Worm (Caenorhabditis elegans): ENCODE data around the gene srh-223.

Gene srh-223

DNA sequence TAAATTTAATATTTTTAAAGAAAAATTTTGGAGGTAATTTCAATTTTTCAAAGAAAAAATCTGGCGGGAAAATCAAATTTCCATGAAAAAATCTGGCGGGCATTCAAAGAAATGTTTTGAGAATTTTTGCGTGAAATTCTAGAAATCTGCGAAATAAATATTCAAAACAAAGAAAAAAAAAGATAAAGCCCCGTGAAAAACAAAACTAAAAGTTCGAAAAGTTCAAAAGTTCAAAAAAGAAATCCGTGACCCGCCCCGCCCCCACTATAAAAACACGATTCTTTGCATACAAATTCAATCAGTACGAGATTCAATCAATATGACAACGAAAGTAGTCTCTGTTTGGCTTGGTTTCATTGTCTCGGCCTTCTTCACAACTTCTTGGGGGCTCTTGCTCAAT is 8.7 kb upstream of the srh-223 start, which contains the start of gene clec-79:
Gene clec-79 (plus strand): TSS at position 301 of the 400 bp plus-strand sequence.
- no peak for TF ChIP-seq mcd-1 (GFP tag; IDR thresholded peaks at IDR 0.05)
- TF ChIP-seq ekl-4 (GFP tag; IDR thresholded peaks at IDR 0.05): no peak
- TF ChIP-seq cebp-2 (GFP tag; IDR thresholded peaks at IDR 0.05): no peak
- TF ChIP-seq rpc-1 (optimal IDR thresholded peaks at IDR 0.05): no peak
- no peak for TF ChIP-seq rpc-1 (tag; optimal IDR thresholded peaks at IDR 0.05)
- no peak for TF ChIP-seq ceh-58 (GFP tag; IDR thresholded peaks at IDR 0.05)
- no peak for TF ChIP-seq nhr-27 (tag; optimal IDR thresholded peaks at IDR 0.05)
- TF ChIP-seq gei-17 (GFP tag; optimal IDR thresholded peaks at IDR 0.05): no peak

DNA sequence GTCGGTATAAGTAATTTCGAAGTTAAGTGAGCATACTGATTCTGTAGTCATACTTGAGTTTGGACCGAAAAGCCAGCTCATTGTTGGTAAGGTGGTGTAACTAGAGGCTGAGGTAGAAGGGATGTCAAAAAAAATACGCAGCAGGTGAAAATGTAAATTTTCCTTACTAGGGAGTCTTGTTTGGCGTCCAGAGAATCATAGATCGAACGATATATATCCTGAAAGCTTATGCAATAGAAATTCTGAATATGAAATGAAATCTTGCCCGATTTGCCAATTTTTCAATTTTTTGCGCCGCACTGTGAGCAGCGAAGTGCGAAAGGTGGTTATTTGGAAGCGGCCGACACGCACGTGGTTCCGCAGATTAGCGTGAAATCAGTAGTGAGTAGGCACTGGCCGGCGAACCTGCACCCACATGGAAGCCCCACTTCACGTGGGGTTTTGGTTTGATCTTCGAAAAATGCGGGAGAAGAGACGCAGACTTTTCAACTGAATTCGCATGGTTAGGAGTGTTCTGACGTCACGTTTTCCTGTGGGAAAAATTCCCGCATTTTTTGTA is 3.7 kb upstream of the srh-223 start, which contains the start of gene srh-220:
Gene srh-220 (minus strand): TSS at position 51 of the 559 bp plus-strand sequence.
- TF ChIP-seq ztf-3 (GFP tag; optimal IDR thresholded peaks at IDR 0.05) (no peak), F37B4.10 (GFP tag; IDR thresholded peaks at IDR 0.05) (0 out of 2 replicates have a peak, but pooled peaks have one; percentile 67)

DNA sequence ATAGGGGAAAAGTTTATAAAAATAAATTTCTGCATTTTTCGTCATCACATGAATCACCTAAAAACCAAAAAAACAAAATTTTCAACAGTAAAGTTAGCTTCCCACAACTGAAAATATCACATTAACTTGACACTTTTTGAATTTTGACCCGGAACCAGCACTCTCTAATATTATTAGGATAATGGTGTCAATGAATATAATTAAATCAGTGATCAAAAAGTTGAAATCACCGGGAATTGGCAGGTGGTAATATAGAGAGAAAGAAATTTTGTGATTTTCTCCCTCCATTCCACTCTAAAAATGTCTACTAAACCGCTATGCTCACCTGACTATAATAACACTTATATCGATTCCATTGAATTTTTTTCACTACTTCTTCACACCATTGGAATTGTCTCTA is 2.2 kb upstream of the srh-223 start, which contains the start of gene srh-222:
Gene srh-222 (plus strand): TSS at position 301 of the 400 bp plus-strand sequence.
- TF ChIP-seq hmg-1.2 (GFP tag; IDR thresholded peaks at IDR 0.05) (no peak), F57A8.1 (GFP tag; optimal IDR thresholded peaks at IDR 0.05) (no peak), athp-1 (tag; optimal IDR thresholded peaks at IDR 0.05) (no peak), B0261.1 (tag; optimal IDR thresholded peaks at IDR 0.05) (no peak), sdz-38 (tag; optimal IDR thresholded peaks at IDR 0.05) (no peak), ceh-58 (GFP tag; IDR thresholded peaks at IDR 0.05) (no peak), rcor-1 (GFP tag; IDR thresholded peaks at IDR 0.05) (no peak), hrde-1 (tag; optimal IDR thresholded peaks at IDR 0.05; ENCODE audit: borderline replicate concordance) (no peak), nhr-90 (tag; optimal IDR thresholded peaks at IDR 0.05) (no peak), pha-4 (tag; optimal IDR thresholded peaks at IDR 0.05) (no peak), nfya-1 (tag; optimal IDR thresholded peaks at IDR 0.05; ENCODE audit: borderline replicate concordance, insufficient read depth) (no peak)

DNA sequence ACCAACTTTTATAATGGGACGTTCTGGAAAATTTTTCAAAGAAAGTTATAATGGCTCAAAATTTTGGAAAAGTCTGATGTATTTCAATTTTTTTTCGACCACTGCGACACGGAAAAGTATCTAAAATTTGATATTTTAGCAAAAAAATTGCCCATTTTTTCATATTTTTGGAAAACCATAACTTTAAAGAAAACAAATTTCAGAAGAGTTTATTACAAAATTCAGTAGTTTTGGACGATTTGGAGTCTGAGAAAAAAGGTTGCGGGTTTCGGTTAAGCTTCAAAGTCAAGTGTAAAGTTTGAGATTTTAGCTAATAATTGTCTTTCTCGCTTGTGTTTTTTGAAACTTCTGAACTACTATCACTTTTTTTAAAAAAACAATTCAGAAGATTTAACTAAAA is 6.4 kb downstream of the srh-223 start:
- no peak for TF ChIP-seq mxl-1 (tag; optimal IDR thresholded peaks at IDR 0.05)
- no peak for TF ChIP-seq B0261.1 (tag; optimal IDR thresholded peaks at IDR 0.05)
- TF ChIP-seq hmg-20 (GFP tag; IDR thresholded peaks at IDR 0.05): no peak
- TF ChIP-seq ztf-18 (tag; optimal IDR thresholded peaks at IDR 0.05): no peak
- TF ChIP-seq bed-1 (GFP tag; IDR thresholded peaks at IDR 0.05): no peak
- no peak for TF ChIP-seq rcor-1 (GFP tag; IDR thresholded peaks at IDR 0.05)
- TF ChIP-seq F57C9.4 (tag; optimal IDR thresholded peaks at IDR 0.05): no peak
- no peak for TF ChIP-seq T07F8.4 (tag; optimal IDR thresholded peaks at IDR 0.05)
- TF ChIP-seq K12H6.12 (tag; optimal IDR thresholded peaks at IDR 0.05): no peak
- TF ChIP-seq unc-130 (GFP tag; optimal IDR thresholded peaks at IDR 0.05): no peak
- TF ChIP-seq nfyb-1 (GFP tag; IDR thresholded peaks at IDR 0.05): no peak

DNA sequence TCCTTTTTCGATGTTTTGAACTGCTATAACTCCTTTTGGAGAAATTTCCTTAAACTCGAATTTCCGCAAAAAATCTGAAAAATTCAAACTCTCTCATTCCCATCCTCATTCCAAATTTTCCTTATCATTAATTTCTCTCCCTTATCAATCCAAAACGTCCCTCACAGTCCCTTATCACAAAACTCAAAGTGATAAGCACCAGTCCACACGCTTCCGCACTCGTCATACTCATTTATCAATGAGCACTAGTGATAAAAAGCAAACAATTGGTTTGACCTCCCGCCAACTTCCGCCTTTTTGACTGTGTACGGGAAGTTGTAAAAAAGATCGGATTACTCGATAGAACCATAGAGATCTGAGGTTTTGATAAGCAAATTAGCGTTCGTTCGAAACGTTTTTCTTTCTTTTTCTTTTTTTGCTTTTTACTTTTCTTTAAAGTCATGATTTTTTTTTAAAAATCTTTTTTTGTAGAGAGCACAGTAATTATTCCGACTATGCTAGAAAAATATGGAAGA is 7.0 kb downstream of the srh-223 start, which contains the start of gene clec-78:
Gene clec-78 (plus strand): TSS at position 465 of the 515 bp plus-strand sequence.
- TF ChIP-seq nhr-80 (tag; optimal IDR thresholded peaks at IDR 0.05) (peak; percentile 87), pha-4 (tag; optimal IDR thresholded peaks at IDR 0.05) (no peak), ets-4 (GFP tag; optimal IDR thresholded peaks at IDR 0.05) (peak; percentile 84), ztf-22 (GFP tag; optimal IDR thresholded peaks at IDR 0.05) (peak; percentile 15), die-1 (tag; optimal IDR thresholded peaks at IDR 0.05) (no peak), egrh-3 (GFP tag; IDR thresholded peaks at IDR 0.05) (no peak), madf-6 (GFP tag; IDR thresholded peaks at IDR 0.05) (no peak), attf-3 (GFP tag; conservative IDR thresholded peaks at IDR 0.05) (no peak), hmg-20 (GFP tag; IDR thresholded peaks at IDR 0.05) (no peak), hrde-1 (tag; optimal IDR thresholded peaks at IDR 0.05; ENCODE audit: borderline replicate concordance) (no peak), zfh-2 (GFP tag; conservative IDR thresholded peaks at IDR 0.05) (no peak), snpc-4 (GFP tag; optimal IDR thresholded peaks at IDR 0.05) (no peak), snpc-4 (tag; optimal IDR thresholded peaks at IDR 0.05) (no peak), fkh-3 (tag; optimal IDR thresholded peaks at IDR 0.05) (no peak), ztf-3 (GFP tag; optimal IDR thresholded peaks at IDR 0.05) (no peak), lin-26 (GFP tag; IDR thresholded peaks at IDR 0.05) (no peak), sea-2 (GFP tag; IDR thresholded peaks at IDR 0.05) (no peak), dpl-1 (GFP tag; optimal IDR thresholded peaks at IDR 0.05) (no peak)
